Fruit fly (Drosophila melanogaster) whole organism, adult: ENCODE measurements around the gene CG42553.
A peak's percentile ranks its signal among the peaks of the same experiment; 100 is the strongest.

Experiments
- CG11617 ChIP-seq: fragments of 200-800 bp; sonication (Bioruptor generic); optimal IDR thresholded peaks from 2 replicates; lab custom pipeline; 2017; ENCODE audit warnings: mild to moderate bottlenecking, missing biosample characterization, missing genetic modification reagents, missing genetic modification characterization
- CG12768 ChIP-seq: fragments of 200-800 bp; sonication (Bioruptor generic); optimal IDR thresholded peaks from 2 replicates; lab custom pipeline; 2017; ENCODE audit warnings: missing biosample characterization, missing genetic modification characterization, mild to moderate bottlenecking, moderate library complexity, missing genetic modification reagents
- CG14711 ChIP-seq: fragments of 200-800 bp; sonication (Bioruptor generic); optimal IDR thresholded peaks from 2 replicates; lab custom pipeline; 2018; ENCODE audit warnings: missing biosample characterization, mild to moderate bottlenecking, missing genetic modification characterization, moderate library complexity
- CG1620 ChIP-seq: fragments of 200-800 bp; sonication (Bioruptor generic); optimal IDR thresholded peaks from 2 replicates; lab custom pipeline; 2016; ENCODE audit warnings: missing biosample characterization, missing genetic modification characterization
- CG33017 ChIP-seq: fragments of 200-800 bp; sonication (Bioruptor generic); optimal IDR thresholded peaks from 2 replicates; lab custom pipeline; 2018; ENCODE audit warnings: missing biosample characterization, mild to moderate bottlenecking, missing genetic modification characterization, moderate library complexity
- CG5204 ChIP-seq: fragments of 200-800 bp; sonication (Bioruptor generic); optimal IDR thresholded peaks from 2 replicates; lab custom pipeline; 2016; ENCODE audit warnings: missing biosample characterization, missing genetic modification characterization
- CG7045 ChIP-seq: fragments of 200-800 bp; sonication (Bioruptor generic); optimal IDR thresholded peaks from 2 replicates; lab custom pipeline; 2017; ENCODE audit warnings: missing biosample characterization, mild to moderate bottlenecking, missing genetic modification characterization
- CG7101 ChIP-seq: fragments of 200-800 bp; sonication (Bioruptor generic); optimal IDR thresholded peaks from 2 replicates; lab custom pipeline; 2018; ENCODE audit warnings: missing biosample characterization, mild to moderate bottlenecking, missing genetic modification characterization, moderate library complexity
- Clk ChIP-seq: fragments of 200-800 bp; sonication (Bioruptor generic); optimal IDR thresholded peaks from 2 replicates; lab custom pipeline; 2017; ENCODE audit warnings: missing biosample characterization, missing genetic modification characterization
- Crg-1 ChIP-seq: fragments of 200-800 bp; sonication (Bioruptor generic); optimal IDR thresholded peaks from 2 replicates; lab custom pipeline; 2016; ENCODE audit warnings: missing biosample characterization, missing genetic modification characterization
- Hr96 ChIP-seq: fragments of 200-800 bp; sonication (Bioruptor generic); optimal IDR thresholded peaks from 2 replicates; lab custom pipeline; 2016; ENCODE audit warnings: missing biosample characterization, missing genetic modification characterization
- Mnt ChIP-seq: fragments of 200-800 bp; sonication (Bioruptor generic); optimal IDR thresholded peaks from 2 replicates; lab custom pipeline; 2016; ENCODE audit warnings: missing biosample characterization, mild to moderate bottlenecking, missing genetic modification characterization
- bab1 ChIP-seq: fragments of 200-800 bp; sonication (Bioruptor generic); optimal IDR thresholded peaks from 3 replicates; lab custom pipeline; 2019; ENCODE audit warnings: missing biosample characterization, mild to moderate bottlenecking, missing genetic modification characterization, moderate library complexity
- cic ChIP-seq: fragments of 200-800 bp; sonication (Bioruptor generic); optimal IDR thresholded peaks from 2 replicates; lab custom pipeline; 2017; ENCODE audit warnings: missing biosample characterization, mild to moderate bottlenecking, missing genetic modification characterization, moderate library complexity
- cnc ChIP-seq, 2 experiments: fragments of >200 bp; optimal IDR thresholded peaks; 2 replicates each; lab custom pipeline; 2017
- kay ChIP-seq: fragments of 200-800 bp; sonication (Bioruptor generic); peaks from one replicate; lab custom pipeline; 2016; ENCODE audit warnings: missing biosample characterization, missing genetic modification characterization, borderline replicate concordance
- ovo ChIP-seq: fragments of 200-800 bp; sonication (Bioruptor generic); optimal IDR thresholded peaks from 2 replicates; lab custom pipeline; 2016; ENCODE audit warnings: missing biosample characterization, missing genetic modification characterization
- pad ChIP-seq: fragments of 200-800 bp; sonication (Bioruptor generic); optimal IDR thresholded peaks from 3 replicates; lab custom pipeline; 2017; ENCODE audit warnings: missing biosample characterization, missing genetic modification characterization, mild to moderate bottlenecking, moderate library complexity, missing genetic modification reagents
- tj ChIP-seq: fragments of 200-800 bp; sonication (Bioruptor generic); optimal IDR thresholded peaks from 3 replicates; lab custom pipeline; 2017; ENCODE audit warnings: missing biosample characterization, mild to moderate bottlenecking, missing genetic modification characterization, moderate library complexity
- toe ChIP-seq: fragments of 200-800 bp; sonication (Bioruptor generic); optimal IDR thresholded peaks from 2 replicates; lab custom pipeline; 2016; ENCODE audit warnings: missing biosample characterization, missing genetic modification characterization

CG42553 gene

dm6 chr3L:868800-869199 is 34.9 kb downstream of the CG42553 start:
- no peak for TF ChIP-seq CG33017 (tag; lab: Kevin White, UChicago)
- no peak for TF ChIP-seq CG12768 (GFP tag; lab: Kevin White, UChicago)
- no peak for TF ChIP-seq Hr96 (GFP tag; lab: Kevin White, UChicago)
- TF ChIP-seq Mnt (GFP tag; lab: Kevin White, UChicago), result no peak
- no peak for TF ChIP-seq cnc (optimal IDR thresholded peaks at IDR 0.05; lab: Kevin White, UChicago)
- TF ChIP-seq pad, result no peak

DNA sequence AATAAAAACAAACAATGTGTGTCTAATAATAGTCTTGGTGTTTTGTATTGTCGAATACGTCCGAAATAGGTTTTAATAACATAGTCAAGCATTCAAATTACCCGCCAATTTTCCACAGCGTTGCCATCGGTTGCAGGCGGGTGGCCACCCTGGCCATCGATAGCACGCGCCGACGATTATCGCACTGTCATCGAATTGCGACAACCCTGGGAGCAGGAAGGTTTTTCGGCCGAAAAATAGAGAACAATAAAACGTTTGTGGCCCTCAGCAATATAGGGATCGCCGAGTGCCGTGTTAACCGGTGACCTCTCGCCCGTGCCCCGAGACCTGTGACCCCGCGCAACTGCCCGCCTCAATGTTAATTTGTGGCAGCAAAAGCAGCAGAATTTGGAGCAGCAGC is 37.8 kb downstream of the CG42553 start, which contains the start of gene Usp10:
Gene Usp10, plus strand, starts transcription at position 187 of the 400 bp plus-strand sequence.
- TF ChIP-seq Mnt (GFP tag; lab: Kevin White, UChicago) (peak; percentile 48), pad (no peak), CG7045 (GFP tag; lab: Kevin White, UChicago) (no peak), cnc (optimal IDR thresholded peaks at IDR 0.05; lab: Kevin White, UChicago) (peak; percentile 60 to 92), CG1620 (GFP tag; lab: Kevin White, UChicago) (no peak), Hr96 (GFP tag; lab: Kevin White, UChicago) (no peak), ovo (no peak), toe (GFP tag; lab: Kevin White, UChicago) (no peak), CG33017 (tag; lab: Kevin White, UChicago) (no peak), CG7101 (tag; lab: Kevin White, UChicago) (no peak), kay (GFP tag; lab: Kevin White, UChicago) (no peak), CG5204 (GFP tag; lab: Kevin White, UChicago) (no peak), CG14711 (tag; lab: Kevin White, UChicago) (peak; percentile 99), CG11617 (GFP tag; lab: Kevin White, UChicago) (no peak), bab1 (GFP tag; lab: Kevin White, UChicago) (peak; percentile 19), Crg-1 (GFP tag; lab: Kevin White, UChicago) (no peak), tj (GFP tag; lab: Kevin White, UChicago) (peak; percentile 53), CG12768 (GFP tag; lab: Kevin White, UChicago) (no peak), Clk (GFP tag; lab: Kevin White, UChicago) (no peak), cic (GFP tag; lab: Kevin White, UChicago) (peak; percentile 43)

dm6 chr3L:872389-872972 is 38.6 kb downstream of the CG42553 start:
- TF ChIP-seq bab1 (GFP tag; lab: Kevin White, UChicago), result no peak
- peak; percentile 22 for TF ChIP-seq tj (GFP tag; lab: Kevin White, UChicago)
- TF ChIP-seq CG5204 (GFP tag; lab: Kevin White, UChicago), result no peak
- TF ChIP-seq kay (GFP tag; lab: Kevin White, UChicago), result no peak
- TF ChIP-seq toe (GFP tag; lab: Kevin White, UChicago), result peak; percentile 75
- TF ChIP-seq ovo, result no peak
- TF ChIP-seq Crg-1 (GFP tag; lab: Kevin White, UChicago), result peak; percentile 35
- TF ChIP-seq CG33017 (tag; lab: Kevin White, UChicago), result peak; percentile 15
- peak; percentile 21 for TF ChIP-seq CG7101 (tag; lab: Kevin White, UChicago)
- peak; percentile 55 for TF ChIP-seq Mnt (GFP tag; lab: Kevin White, UChicago)
- peak; percentile 1 for TF ChIP-seq pad
- TF ChIP-seq CG11617 (GFP tag; lab: Kevin White, UChicago), result peak; percentile 47
- no peak for TF ChIP-seq cnc (optimal IDR thresholded peaks at IDR 0.05; lab: Kevin White, UChicago)
- peak; percentile 30 for TF ChIP-seq CG14711 (tag; lab: Kevin White, UChicago)
- TF ChIP-seq Hr96 (GFP tag; lab: Kevin White, UChicago), result peak; percentile 57
- TF ChIP-seq CG12768 (GFP tag; lab: Kevin White, UChicago), result peak; percentile 28
- no peak for TF ChIP-seq CG7045 (GFP tag; lab: Kevin White, UChicago)
- TF ChIP-seq CG1620 (GFP tag; lab: Kevin White, UChicago), result peak; percentile 10
- no peak for TF ChIP-seq cic (GFP tag; lab: Kevin White, UChicago)
- TF ChIP-seq Clk (GFP tag; lab: Kevin White, UChicago), result no peak

dm6 chr3L:875416-876011 is 41.6 kb downstream of the CG42553 start:
- TF ChIP-seq Crg-1 (GFP tag; lab: Kevin White, UChicago) (no peak), CG12768 (GFP tag; lab: Kevin White, UChicago) (no peak), CG7045 (GFP tag; lab: Kevin White, UChicago) (no peak), CG7101 (tag; lab: Kevin White, UChicago) (no peak), CG33017 (tag; lab: Kevin White, UChicago) (no peak), kay (GFP tag; lab: Kevin White, UChicago) (peak; percentile 47), cnc (optimal IDR thresholded peaks at IDR 0.05; lab: Kevin White, UChicago) (no peak), tj (GFP tag; lab: Kevin White, UChicago) (peak; percentile 92), ovo (no peak), pad (no peak), Clk (GFP tag; lab: Kevin White, UChicago) (no peak), bab1 (GFP tag; lab: Kevin White, UChicago) (peak; percentile 25), CG11617 (GFP tag; lab: Kevin White, UChicago) (no peak), CG14711 (tag; lab: Kevin White, UChicago) (peak; percentile 59), toe (GFP tag; lab: Kevin White, UChicago) (no peak), CG5204 (GFP tag; lab: Kevin White, UChicago) (no peak), Mnt (GFP tag; lab: Kevin White, UChicago) (no peak), cic (GFP tag; lab: Kevin White, UChicago) (no peak), Hr96 (GFP tag; lab: Kevin White, UChicago) (no peak), CG1620 (GFP tag; lab: Kevin White, UChicago) (no peak)

DNA sequence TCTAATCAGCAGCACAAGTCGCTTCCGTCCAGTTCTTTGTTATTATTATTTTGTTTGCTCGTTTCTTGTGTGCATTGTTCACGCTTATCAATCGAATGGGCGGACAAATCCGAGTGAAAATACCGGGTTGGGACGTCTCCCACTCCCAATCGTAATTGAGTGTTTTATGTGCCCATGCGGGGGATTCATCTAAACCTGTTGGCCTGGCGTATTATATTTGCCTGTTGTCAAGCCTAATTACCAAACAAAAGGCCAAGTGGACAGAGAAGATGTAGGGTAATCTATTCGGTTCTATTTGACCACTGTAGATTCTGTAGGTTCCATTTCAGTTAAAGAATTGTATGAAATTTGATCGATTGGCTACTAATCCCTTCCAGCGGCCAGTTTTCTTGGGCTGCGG is 42.2 kb downstream of the CG42553 start:
- no peak for TF ChIP-seq CG1620 (GFP tag; lab: Kevin White, UChicago)
- TF ChIP-seq cic (GFP tag; lab: Kevin White, UChicago), result no peak
- no peak for TF ChIP-seq CG12768 (GFP tag; lab: Kevin White, UChicago)
- no peak for TF ChIP-seq tj (GFP tag; lab: Kevin White, UChicago)
- no peak for TF ChIP-seq CG7101 (tag; lab: Kevin White, UChicago)
